Worm (Caenorhabditis elegans) whole organism, L3 larva: ENCODE measurements around the gene F28C1.1.

Experiments
- R02D3.7 ChIP-seq: fragments of 150-350 bp; optimal IDR thresholded peaks from 2 replicates; lab custom pipeline; 2014; ENCODE audit warnings: missing biosample characterization, missing genetic modification characterization
- ZK546.5 ChIP-seq: sonication (generic microtip); optimal IDR thresholded peaks from 2 replicates; lab custom pipeline; 2017; ENCODE audit warnings: missing biosample characterization, missing genetic modification characterization
- aly-2 ChIP-seq: fragments of 150-350 bp; optimal IDR thresholded peaks from 2 replicates; lab custom pipeline; 2014; ENCODE audit warnings: missing biosample characterization, missing genetic modification characterization
- ama-1 ChIP-seq: fragments of 150-350 bp; optimal IDR thresholded peaks from 2 replicates; lab custom pipeline; 2018
- ceh-16 ChIP-seq: sonication (generic microtip); optimal IDR thresholded peaks from 2 replicates; lab custom pipeline; 2017; ENCODE audit warnings: missing biosample characterization, missing genetic modification characterization
- ceh-28 ChIP-seq: fragments of 150-350 bp; optimal IDR thresholded peaks from 2 replicates; lab custom pipeline; 2014; ENCODE audit warnings: missing biosample characterization, missing genetic modification reagents, missing genetic modification characterization
- ceh-82 ChIP-seq: fragments of 150-350 bp; optimal IDR thresholded peaks from 2 replicates; lab custom pipeline; 2014; ENCODE audit warnings: missing biosample characterization, missing genetic modification characterization
- ceh-9 ChIP-seq: sonication (generic microtip); optimal IDR thresholded peaks from 2 replicates; lab custom pipeline; 2018; ENCODE audit warnings: missing biosample characterization, missing genetic modification characterization
- daf-12 ChIP-seq: fragments of 150-350 bp; optimal IDR thresholded peaks from 2 replicates; lab custom pipeline; 2014; ENCODE audit warnings: missing biosample characterization, missing genetic modification reagents, missing genetic modification characterization
- egl-27 ChIP-seq: sonication (generic microtip); optimal IDR thresholded peaks from 4 replicates; lab custom pipeline; 2017; ENCODE audit warnings: missing biosample characterization, missing genetic modification reagents, missing genetic modification characterization
- egl-5 ChIP-seq: fragments of 150-350 bp; optimal IDR thresholded peaks from 2 replicates; lab custom pipeline; 2017; ENCODE audit warnings: missing biosample characterization, missing genetic modification reagents, missing genetic modification characterization, inconsistent platforms
- elt-1 ChIP-seq: fragments of 150-350 bp; optimal IDR thresholded peaks from 2 replicates; lab custom pipeline; 2014; ENCODE audit warnings: missing biosample characterization, missing genetic modification characterization
- elt-2 ChIP-seq: sonication (generic microtip); optimal IDR thresholded peaks from 2 replicates; lab custom pipeline; 2016; ENCODE audit warnings: missing genetic modification reagents, mild to moderate bottlenecking, missing genetic modification characterization, missing compliant biosample characterization
- elt-3 ChIP-seq, 3 experiments: fragments of 150-350 bp in 1 of 3; sonication (generic microtip) in 2 of 3; optimal IDR thresholded peaks; 2 replicates in 2 of 3; 4 replicates in 1 of 3; lab custom pipeline; 2014 to 2017; ENCODE audit warnings: missing biosample characterization in 3 of 3, missing genetic modification characterization in 3 of 3
- fkh-10 ChIP-seq: sonication (generic microtip); optimal IDR thresholded peaks from 2 replicates; lab custom pipeline; 2017; ENCODE audit warnings: missing biosample characterization, missing genetic modification reagents, missing genetic modification characterization
- fos-1 ChIP-seq: fragments of 150-350 bp; optimal IDR thresholded peaks from 2 replicates; lab custom pipeline; 2014; ENCODE audit warnings: missing biosample characterization, missing genetic modification characterization
- hmg-11 ChIP-seq: sonication (generic microtip); optimal IDR thresholded peaks from 2 replicates; lab custom pipeline; 2016; ENCODE audit warnings: missing genetic modification characterization, missing compliant biosample characterization
- jun-1 ChIP-seq: fragments of 150-350 bp; optimal IDR thresholded peaks from 2 replicates; lab custom pipeline; 2014; ENCODE audit warnings: missing biosample characterization, missing genetic modification reagents, missing genetic modification characterization
- lin-15B ChIP-seq: fragments of 150-350 bp; optimal IDR thresholded peaks from 2 replicates; lab custom pipeline; 2014; ENCODE audit warnings: missing biosample characterization, missing genetic modification characterization
- lin-39 ChIP-seq: fragments of 150-350 bp; optimal IDR thresholded peaks from 2 replicates; lab custom pipeline; 2018; ENCODE audit warnings: missing biosample characterization, missing genetic modification reagents, missing genetic modification characterization
- lsy-12 ChIP-seq: sonication (generic microtip); optimal IDR thresholded peaks from 2 replicates; lab custom pipeline; 2016; ENCODE audit warnings: mild to moderate bottlenecking, missing genetic modification characterization, missing compliant biosample characterization
- nfya-1 ChIP-seq: sonication (generic microtip); optimal IDR thresholded peaks from 2 replicates; lab custom pipeline; 2017; ENCODE audit warnings: missing genetic modification characterization, mild to moderate bottlenecking, missing compliant biosample characterization, antibody characterized with exemption, moderate library complexity; ENCODE audit not compliant: insufficient read depth
- nhr-23 ChIP-seq: fragments of 150-350 bp; optimal IDR thresholded peaks from 2 replicates; lab custom pipeline; 2014; ENCODE audit warnings: missing biosample characterization, missing genetic modification reagents, missing genetic modification characterization
- nhr-237 ChIP-seq: fragments of 150-350 bp; optimal IDR thresholded peaks from 2 replicates; lab custom pipeline; 2014; ENCODE audit warnings: missing biosample characterization, missing genetic modification characterization
- nhr-25 ChIP-seq: sonication (generic microtip); optimal IDR thresholded peaks from 2 replicates; lab custom pipeline; 2017; ENCODE audit warnings: missing biosample characterization, missing genetic modification characterization
- nhr-28 ChIP-seq: fragments of 150-350 bp; optimal IDR thresholded peaks from 2 replicates; lab custom pipeline; 2014; ENCODE audit warnings: missing biosample characterization, missing genetic modification characterization
- nhr-43 ChIP-seq: sonication (generic microtip); optimal IDR thresholded peaks from 2 replicates; lab custom pipeline; 2016; ENCODE audit warnings: mild to moderate bottlenecking, missing genetic modification characterization, missing compliant biosample characterization; ENCODE audit not compliant: poor library complexity, severe bottlenecking
- nhr-67 ChIP-seq: fragments of 150-350 bp; optimal IDR thresholded peaks from 2 replicates; lab custom pipeline; 2014; ENCODE audit warnings: missing biosample characterization, missing genetic modification characterization
- nhr-76 ChIP-seq: fragments of 150-350 bp; sonication (generic microtip); optimal IDR thresholded peaks from 5 replicates; lab custom pipeline; 2014; ENCODE audit warnings: missing biosample characterization, missing genetic modification characterization
- nhr-77 ChIP-seq: fragments of 150-350 bp; optimal IDR thresholded peaks from 2 replicates; lab custom pipeline; 2014; ENCODE audit warnings: missing biosample characterization, missing genetic modification characterization
- pha-4 ChIP-seq: fragments of 150-350 bp; optimal IDR thresholded peaks from 2 replicates; lab custom pipeline; 2014; ENCODE audit warnings: missing biosample characterization, missing genetic modification reagents, missing genetic modification characterization
- pqm-1 ChIP-seq: fragments of 150-350 bp; optimal IDR thresholded peaks from 2 replicates; lab custom pipeline; 2017; ENCODE audit warnings: missing biosample characterization, missing genetic modification characterization, inconsistent platforms
- sea-2 ChIP-seq: fragments of 150-350 bp; sonication (generic microtip); optimal IDR thresholded peaks from 4 replicates; lab custom pipeline; 2014; ENCODE audit warnings: missing biosample characterization, missing genetic modification reagents, missing genetic modification characterization
- skn-1 ChIP-seq: fragments of 150-350 bp; optimal IDR thresholded peaks from 2 replicates; lab custom pipeline; 2014; ENCODE audit warnings: missing biosample characterization, missing genetic modification characterization
- snpc-4 ChIP-seq: fragments of 150-350 bp; optimal IDR thresholded peaks from 2 replicates; lab custom pipeline; 2014; ENCODE audit warnings: missing biosample characterization, missing genetic modification characterization
- tbx-2 ChIP-seq: sonication (generic microtip); optimal IDR thresholded peaks from 2 replicates; lab custom pipeline; 2016; ENCODE audit warnings: mild to moderate bottlenecking, missing genetic modification characterization, missing compliant biosample characterization
- unc-39 ChIP-seq: sonication (generic microtip); optimal IDR thresholded peaks from 4 replicates; lab custom pipeline; 2017; ENCODE audit warnings: missing biosample characterization, missing genetic modification characterization
- unc-62 ChIP-seq: fragments of 150-350 bp; sonication (generic microtip); optimal IDR thresholded peaks from 4 replicates; lab custom pipeline; 2014; ENCODE audit warnings: missing biosample characterization, missing genetic modification reagents, missing genetic modification characterization
- zag-1 ChIP-seq: fragments of 150-350 bp; optimal IDR thresholded peaks from 2 replicates; lab custom pipeline; 2014; ENCODE audit warnings: missing biosample characterization, missing genetic modification characterization

The F28C1.1 gene

DNA sequence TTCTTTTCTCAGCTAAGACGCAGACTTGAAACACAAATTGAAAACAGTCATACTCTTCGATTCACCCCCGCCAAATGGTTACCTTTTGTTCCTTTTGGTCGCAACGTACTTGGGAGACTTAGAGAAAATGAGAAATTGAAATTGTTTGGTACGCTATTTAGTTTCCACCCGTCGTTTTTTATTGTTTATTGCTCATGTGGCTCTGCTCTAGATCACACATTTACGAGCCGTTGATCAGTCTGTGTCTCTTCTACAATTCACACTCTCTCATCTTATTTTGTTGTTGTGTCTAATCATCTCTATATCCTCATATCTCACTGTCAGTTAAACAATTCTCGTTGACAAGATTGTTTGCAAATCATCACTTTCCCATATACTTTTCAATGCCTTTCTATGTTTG, 37.4 kb downstream of the F28C1.1 start:
- TF ChIP-seq pha-4 (tag; lab: Kevin White, UChicago) (peak; percentile 43), egl-5 (tag; lab: Kevin White, UChicago) (peak; percentile 79), lin-15B (tag; lab: Kevin White, UChicago) (no peak), snpc-4 (tag; lab: Kevin White, UChicago) (peak; percentile 48)

DNA sequence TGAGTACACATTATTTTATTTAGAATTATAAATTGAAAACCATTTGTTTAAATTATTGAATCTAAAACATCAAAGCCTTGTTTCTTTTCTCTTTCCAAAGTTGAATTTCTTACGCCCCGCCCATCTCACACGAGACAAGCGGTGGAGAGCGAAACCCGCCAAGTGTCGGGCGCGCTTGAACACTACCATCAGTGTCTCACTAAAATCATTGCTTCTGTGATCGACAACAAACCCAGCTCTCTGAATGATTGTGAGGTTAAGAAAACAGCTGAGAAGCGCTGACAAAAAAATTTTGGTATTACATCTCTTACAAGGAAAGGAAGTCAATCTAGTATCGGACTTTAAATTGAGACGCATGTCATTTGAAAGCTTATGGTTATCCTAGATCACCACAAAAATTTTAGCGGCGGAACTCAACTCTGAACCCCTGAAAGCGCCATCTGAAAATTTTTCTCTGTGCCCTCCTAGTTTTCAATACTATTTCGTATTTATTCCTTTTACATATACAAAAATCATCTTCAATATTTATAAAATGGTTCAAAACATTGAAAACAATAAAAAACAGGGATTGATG, 40.6 kb downstream of the F28C1.1 start:
- TF ChIP-seq jun-1 (tag; lab: Kevin White, UChicago) (peak; percentile 29), lin-39 (peak; percentile 70), ceh-16 (tag; lab: Kevin White, UChicago) (no peak), ceh-9 (tag; lab: Kevin White, UChicago) (no peak), fkh-10 (no peak), nhr-43 (tag; lab: Kevin White, UChicago) (peak; percentile 81), zag-1 (tag; lab: Kevin White, UChicago) (no peak), nhr-76 (tag; lab: Kevin White, UChicago) (no peak), R02D3.7 (tag; lab: Kevin White, UChicago) (peak; percentile 57), nhr-28 (no peak), unc-39 (tag; lab: Kevin White, UChicago) (no peak), ama-1 (lab: Kevin White, UChicago) (peak; percentile 78), aly-2 (tag; lab: Kevin White, UChicago) (no peak), nhr-23 (tag; lab: Kevin White, UChicago) (peak; percentile 75), ceh-82 (tag; lab: Kevin White, UChicago) (no peak), sea-2 (GFP tag; lab: Kevin White, UChicago) (no peak), snpc-4 (tag; lab: Kevin White, UChicago) (peak; percentile 99), tbx-2 (tag; lab: Kevin White, UChicago) (peak; percentile 51), lin-15B (tag; lab: Kevin White, UChicago) (peak; percentile 41), pha-4 (tag; lab: Kevin White, UChicago) (peak; percentile 32), nhr-25 (peak; percentile 64), nhr-237 (no peak), pqm-1 (peak; percentile 54), skn-1 (tag; lab: Kevin White, UChicago) (peak; percentile 25), nhr-77 (tag; lab: Kevin White, UChicago) (peak; percentile 10), unc-62 (GFP tag; lab: Kevin White, UChicago) (peak; percentile 50), fos-1 (tag; lab: Kevin White, UChicago) (peak; percentile 39), egl-27 (tag; lab: Kevin White, UChicago) (peak; percentile 0), hmg-11 (tag; lab: Kevin White, UChicago) (peak; percentile 68), lsy-12 (peak; percentile 61), nfya-1 (tag; lab: Kevin White, UChicago) (peak; percentile 74), egl-5 (tag; lab: Kevin White, UChicago) (no peak), daf-12 (tag; lab: Kevin White, UChicago) (no peak), ceh-28 (tag; lab: Kevin White, UChicago) (peak; percentile 57), nhr-67 (tag; lab: Kevin White, UChicago) (no peak), elt-2 (tag; lab: Kevin White, UChicago) (peak; percentile 58)

ce11 chrV:12494522-12494921, 43.9 kb downstream of the F28C1.1 start, which contains the start of gene mrps-11:
TSS of gene mrps-11 (minus strand) at chrV:12494622.
- TF ChIP-seq pha-4 (tag; lab: Kevin White, UChicago), result no peak
- no peak for TF ChIP-seq skn-1 (tag; lab: Kevin White, UChicago)
- no peak for TF ChIP-seq elt-1 (tag; lab: Kevin White, UChicago)
- no peak for TF ChIP-seq elt-3 (tag; optimal IDR thresholded peaks at IDR 0.05; lab: Kevin White, UChicago)
- TF ChIP-seq lin-39, result no peak
- no peak for TF ChIP-seq ZK546.5
- no peak for TF ChIP-seq nhr-23 (tag; lab: Kevin White, UChicago)
- TF ChIP-seq unc-39 (tag; lab: Kevin White, UChicago), result no peak
- TF ChIP-seq sea-2 (GFP tag; lab: Kevin White, UChicago), result no peak
